Worm (Caenorhabditis elegans) whole organism, L4 larva: ENCODE results near the gene nhr-207.

Source experiments
- F44E2.7 ChIP-seq: fragments of 200-800 bp; sonication (Bioruptor generic); IDR thresholded peaks from 2 replicates; pipeline ENCODE4 v2.1.2; 2022; ENCODE audit warnings: missing genetic modification characterization, missing compliant biosample characterization
- Y5F2A.4 ChIP-seq: fragments of 200-800 bp; sonication (Bioruptor generic); optimal IDR thresholded peaks from 2 replicates; lab custom pipeline; 2018; ENCODE audit warnings: mild to moderate bottlenecking, missing genetic modification characterization, missing compliant biosample characterization
- aha-1 ChIP-seq: fragments of 150-350 bp; peaks from one replicate; lab custom pipeline; 2014; ENCODE audit warnings: missing biosample characterization, missing genetic modification characterization
- aly-2 ChIP-seq: sonication (generic microtip); optimal IDR thresholded peaks from 2 replicates; lab custom pipeline; 2018; ENCODE audit warnings: missing biosample characterization, missing genetic modification characterization
- ama-1 ChIP-seq: fragments of 150-350 bp; optimal IDR thresholded peaks from 2 replicates; lab custom pipeline; 2014; ENCODE audit warnings: inconsistent platforms, mixed read lengths
- ceh-28 ChIP-seq: fragments of 150-350 bp; optimal IDR thresholded peaks from 2 replicates; lab custom pipeline; 2014; ENCODE audit warnings: missing biosample characterization, missing genetic modification reagents, missing genetic modification characterization
- ceh-44 ChIP-seq: fragments of 200-800 bp; sonication (Bioruptor generic); IDR thresholded peaks from 2 replicates; pipeline ENCODE4 v1.3.6; 2022; ENCODE audit warnings: missing genetic modification reagents, missing genetic modification characterization, missing compliant biosample characterization
- ces-1 ChIP-seq: fragments of 150-350 bp; sonication (generic microtip); optimal IDR thresholded peaks from 4 replicates; lab custom pipeline; 2014; ENCODE audit warnings: missing biosample characterization, missing genetic modification reagents, missing genetic modification characterization
- daf-16 ChIP-seq, 3 experiments: sonication (generic microtip); optimal IDR thresholded peaks; 2 replicates each; lab custom pipeline; 2016 to 2017; ENCODE audit warnings: missing genetic modification characterization in 3 of 3, missing genetic modification reagents in 3 of 3, mild to moderate bottlenecking in 2 of 3, missing compliant biosample characterization in 2 of 3, missing biosample characterization in 1 of 3, moderate library complexity in 1 of 3
- dmd-6 ChIP-seq: fragments of 200-800 bp; sonication (Bioruptor generic); IDR thresholded peaks from 2 replicates; pipeline ENCODE4 v1.3.6; 2022; ENCODE audit warnings: missing genetic modification reagents, missing genetic modification characterization, missing compliant biosample characterization
- dmd-9 ChIP-seq: fragments of 200-800 bp; sonication (Bioruptor generic); IDR thresholded peaks from 2 replicates; pipeline ENCODE4 v1.3.6; 2022; ENCODE audit warnings: missing genetic modification reagents, missing genetic modification characterization, missing compliant biosample characterization
- dpl-1 ChIP-seq: fragments of 150-350 bp; optimal IDR thresholded peaks from 2 replicates; lab custom pipeline; 2014; ENCODE audit warnings: missing biosample characterization, missing genetic modification reagents, missing genetic modification characterization
- duxl-1 ChIP-seq: sonication (generic microtip); optimal IDR thresholded peaks from 2 replicates; lab custom pipeline; 2016; ENCODE audit warnings: mild to moderate bottlenecking, missing genetic modification characterization, moderate library complexity, missing compliant biosample characterization; ENCODE audit not compliant: poor library complexity
- dve-1 ChIP-seq: sonication (generic microtip); optimal IDR thresholded peaks from 2 replicates; lab custom pipeline; 2017; ENCODE audit warnings: antibody characterized with exemption, mild to moderate bottlenecking, missing genetic modification characterization, missing compliant biosample characterization; ENCODE audit not compliant: insufficient read depth
- egl-27 ChIP-seq: sonication (generic microtip); optimal IDR thresholded peaks from 3 replicates; lab custom pipeline; 2017; ENCODE audit warnings: missing biosample characterization, missing genetic modification reagents, missing genetic modification characterization
- hif-1 ChIP-seq, 2 experiments: sonication (generic microtip); optimal IDR thresholded peaks; 2 replicates each; lab custom pipeline; 2016 to 2017; ENCODE audit warnings: missing compliant biosample characterization in 2 of 2, missing genetic modification characterization in 2 of 2, missing genetic modification reagents in 2 of 2, missing genotype in 2 of 2, mild to moderate bottlenecking in 1 of 2
- hmg-1.1 ChIP-seq: fragments of 200-800 bp; sonication (Bioruptor generic); IDR thresholded peaks from 2 replicates; pipeline ENCODE4 v1.3.6; 2022; ENCODE audit warnings: missing genetic modification reagents, missing genetic modification characterization, missing compliant biosample characterization
- lim-7 ChIP-seq: fragments of 200-800 bp; sonication (Bioruptor generic); IDR thresholded peaks from 2 replicates; pipeline ENCODE4 v1.3.6; 2022; ENCODE audit warnings: missing genetic modification characterization, missing compliant biosample characterization
- lin-1 ChIP-seq: fragments of 200-800 bp; sonication (Bioruptor generic); IDR thresholded peaks from 2 replicates; pipeline ENCODE4 v1.3.6; 2022; ENCODE audit warnings: missing genetic modification reagents, missing genetic modification characterization, missing compliant biosample characterization
- lin-13 ChIP-seq: fragments of 150-350 bp; optimal IDR thresholded peaks from 2 replicates; lab custom pipeline; 2014; ENCODE audit warnings: missing biosample characterization, missing genetic modification reagents, missing genetic modification characterization
- lir-3 ChIP-seq: sonication (generic microtip); optimal IDR thresholded peaks from 2 replicates; lab custom pipeline; 2016; ENCODE audit warnings: mild to moderate bottlenecking, missing genetic modification characterization, missing compliant biosample characterization
- mep-1 ChIP-seq: fragments of 150-350 bp; sonication (generic microtip); optimal IDR thresholded peaks from 3 replicates; lab custom pipeline; 2014; ENCODE audit warnings: missing biosample characterization, missing genetic modification characterization
- mxl-3 ChIP-seq: fragments of 200-800 bp; sonication (Bioruptor generic); optimal IDR thresholded peaks from 2 replicates; lab custom pipeline; 2018; ENCODE audit warnings: mild to moderate bottlenecking, missing genetic modification characterization, missing compliant biosample characterization
- nhr-11 ChIP-seq: fragments of 150-350 bp; optimal IDR thresholded peaks from 2 replicates; lab custom pipeline; 2014; ENCODE audit warnings: missing biosample characterization, missing genetic modification characterization
- nhr-111 ChIP-seq: fragments of 200-800 bp; sonication (Bioruptor generic); optimal IDR thresholded peaks from 2 replicates; lab custom pipeline; 2018; ENCODE audit warnings: mild to moderate bottlenecking, missing genetic modification characterization, missing compliant biosample characterization
- nhr-28 ChIP-seq: fragments of 150-350 bp; optimal IDR thresholded peaks from 2 replicates; lab custom pipeline; 2014; ENCODE audit warnings: missing biosample characterization, missing genetic modification characterization
- nhr-41 ChIP-seq: fragments of 200-800 bp; sonication (Bioruptor generic); IDR thresholded peaks from 2 replicates; pipeline ENCODE4 v1.3.6; 2022; ENCODE audit warnings: missing genetic modification reagents, missing genetic modification characterization, missing compliant biosample characterization
- nhr-48 ChIP-seq: sonication (generic microtip); optimal IDR thresholded peaks from 2 replicates; lab custom pipeline; 2016; ENCODE audit warnings: mild to moderate bottlenecking, missing genetic modification characterization, missing compliant biosample characterization
- pha-4 ChIP-seq, 2 experiments: fragments of 150-350 bp in 1 of 2; fragments of 200-800 bp in 1 of 2; sonication (Bioruptor generic) in 1 of 2; IDR thresholded peaks in 1 of 2; optimal IDR thresholded peaks in 1 of 2; 2 replicates each; pipeline versions ENCODE4 v1.3.6 to Lab custom; 2014 to 2022; ENCODE audit warnings: missing genetic modification characterization in 2 of 2, missing genetic modification reagents in 2 of 2, missing biosample characterization in 1 of 2, missing compliant biosample characterization in 1 of 2
- pqm-1 ChIP-seq: sonication (generic microtip); optimal IDR thresholded peaks from 2 replicates; lab custom pipeline; 2017; ENCODE audit warnings: missing biosample characterization, missing genetic modification characterization
- sdz-12 ChIP-seq: fragments of 200-800 bp; sonication (Bioruptor generic); optimal IDR thresholded peaks from 2 replicates; lab custom pipeline; 2018; ENCODE audit warnings: mild to moderate bottlenecking, missing genetic modification characterization, missing compliant biosample characterization
- set-16 ChIP-seq: fragments of 200-800 bp; sonication (Bioruptor generic); IDR thresholded peaks from 2 replicates; pipeline ENCODE4 v1.3.6; 2022; ENCODE audit warnings: missing genetic modification reagents, missing genetic modification characterization, missing compliant biosample characterization
- tra-1 ChIP-seq: fragments of 200-800 bp; sonication (Bioruptor generic); IDR thresholded peaks from 2 replicates; pipeline ENCODE4 v1.3.6; 2022; ENCODE audit warnings: missing genetic modification reagents, missing genetic modification characterization, missing compliant biosample characterization
- zfp-2 ChIP-seq: sonication (generic microtip); optimal IDR thresholded peaks from 2 replicates; lab custom pipeline; 2016; ENCODE audit warnings: mild to moderate bottlenecking, missing genetic modification characterization, missing compliant biosample characterization
- zfp-3 ChIP-seq: fragments of 200-800 bp; sonication (Bioruptor generic); conservative IDR thresholded peaks from 2 replicates; pipeline ENCODE4 v1.3.6; 2022; ENCODE audit warnings: missing genetic modification reagents, missing genetic modification characterization, missing compliant biosample characterization
- zip-2 ChIP-seq: fragments of 150-350 bp; optimal IDR thresholded peaks from 2 replicates; lab custom pipeline; 2014; ENCODE audit warnings: missing biosample characterization, missing genetic modification characterization

nhr-207 gene

ce11 chrV:12100794-12101343 is 4.9 kb downstream of the nhr-207 start, which contains the start of gene nhr-154 (continued):
- TF ChIP-seq hmg-1.1 (peak; percentile 52; the same call in 1 of the 2 replicates), dmd-9 (GFP tag; lab: Robert Waterston, UW) (no peak), aha-1 (tag; lab: Kevin White, UChicago) (peak; percentile 52), sdz-12 (GFP tag; lab: Kevin White, UChicago) (no peak), mxl-3 (GFP tag; lab: Kevin White, UChicago) (no peak), egl-27 (tag; lab: Kevin White, UChicago) (no peak), hif-1 (tag; optimal IDR thresholded peaks at IDR 0.05; lab: Kevin White, UChicago) (peak in 1 of 2 experiments; percentile 62), lin-1 (no peak), ama-1 (no peak), duxl-1 (tag; lab: Kevin White, UChicago) (no peak)

ce11 chrV:12103920-12104319 is 8.0 kb downstream of the nhr-207 start, which contains the start of gene nhr-153:
Gene nhr-153 (plus strand): TSS chrV:12104220.
- TF ChIP-seq aha-1 (tag; lab: Kevin White, UChicago): peak; percentile 67
- peak; percentile 19 for TF ChIP-seq nhr-28
- TF ChIP-seq lim-7 (GFP tag; lab: Robert Waterston, UW): no peak

DNA sequence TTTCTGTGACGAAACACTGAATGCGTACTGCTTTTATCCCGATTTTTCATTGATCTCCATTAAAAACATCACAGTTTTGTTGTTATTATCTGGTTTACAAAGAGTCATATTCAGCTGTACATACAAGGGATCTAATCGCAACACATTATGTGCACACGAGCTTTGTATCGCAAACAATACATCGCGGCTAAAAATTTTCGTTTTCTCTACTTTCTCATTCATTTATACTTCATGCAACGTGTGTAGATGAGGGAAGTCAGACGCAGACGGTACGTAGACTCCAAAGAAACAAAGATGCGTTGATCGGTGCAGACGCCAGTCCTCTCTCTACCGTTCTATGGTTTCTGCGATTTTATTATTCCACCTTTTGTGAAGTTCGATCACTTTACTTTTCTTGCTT is 10.9 kb downstream of the nhr-207 start, which contains the start of gene nhr-136:
Gene nhr-136 (plus strand): TSS at position 301 of the 400 bp plus-strand sequence.
- TF ChIP-seq ces-1 (no peak), nhr-28 (peak; percentile 42), nhr-41 (GFP tag; lab: Robert Waterston, UW) (no peak), hif-1 (tag; optimal IDR thresholded peaks at IDR 0.05; lab: Kevin White, UChicago) (no peak), nhr-11 (tag; lab: Kevin White, UChicago) (no peak), pqm-1 (no peak), lir-3 (tag; lab: Kevin White, UChicago) (no peak), lin-13 (GFP tag; lab: Kevin White, UChicago) (no peak), daf-16 (GFP tag; optimal IDR thresholded peaks at IDR 0.05; lab: Kevin White, UChicago) (no peak), daf-16 (tag; optimal IDR thresholded peaks at IDR 0.05; lab: Kevin White, UChicago) (peak; percentile 5), ceh-28 (no peak), F44E2.7 (GFP tag; lab: Robert Waterston, UW) (no peak), tra-1 (GFP tag; lab: Robert Waterston, UW) (no peak), ceh-44 (GFP tag; lab: Robert Waterston, UW) (no peak), Y5F2A.4 (GFP tag; lab: Kevin White, UChicago) (no peak), pha-4 (GFP tag; IDR thresholded peaks at IDR 0.05; lab: Robert Waterston, UW) (no peak), pha-4 (tag; optimal IDR thresholded peaks at IDR 0.05; lab: Kevin White, UChicago) (no peak), mep-1 (tag; lab: Kevin White, UChicago) (no peak), duxl-1 (tag; lab: Kevin White, UChicago) (no peak), mxl-3 (GFP tag; lab: Kevin White, UChicago) (peak; percentile 39), dpl-1 (GFP tag; lab: Kevin White, UChicago) (no peak), nhr-111 (GFP tag; lab: Kevin White, UChicago) (no peak), set-16 (no peak), zip-2 (no peak), lim-7 (GFP tag; lab: Robert Waterston, UW) (no peak), dmd-6 (GFP tag; lab: Robert Waterston, UW) (no peak), dve-1 (tag; lab: Kevin White, UChicago) (peak; percentile 26), nhr-48 (tag; lab: Kevin White, UChicago) (no peak), aly-2 (tag; lab: Kevin White, UChicago) (no peak), zfp-3 (GFP tag; lab: Robert Waterston, UW) (no peak), zfp-2 (tag; lab: Kevin White, UChicago) (no peak)
